Fruit fly (Drosophila melanogaster): ENCODE measurements around the gene Elp4.

Elp4 gene

DNA sequence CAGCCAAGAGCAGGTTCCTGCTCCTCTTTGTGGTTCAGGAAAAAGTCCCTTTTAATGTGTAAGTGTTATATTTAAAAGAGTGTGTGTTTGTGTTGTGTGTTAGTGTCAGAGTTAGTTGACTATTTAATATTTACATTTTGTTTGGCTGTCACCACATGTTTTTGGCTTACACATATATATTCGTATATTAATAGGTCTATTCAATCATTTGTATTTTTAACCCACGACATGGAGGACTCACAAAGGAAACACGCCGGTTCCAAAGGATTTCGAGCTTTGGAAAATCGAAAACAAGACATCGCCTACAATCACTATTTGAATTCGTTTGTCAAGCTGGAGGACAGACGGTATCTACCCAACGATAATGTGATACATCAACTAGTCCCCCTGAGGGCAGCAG, 29.8 kb downstream of the Elp4 start, which contains the start of the genes CG14013 and CG14017:
CG14013 (minus strand) TSS at position 101 of the 400 bp plus-strand sequence.
CG14017 (plus strand) TSS at position 148 of the 400 bp plus-strand sequence.
- no peak for TF ChIP-seq CG16779 (tag; optimal IDR thresholded peaks at IDR 0.05)

DNA sequence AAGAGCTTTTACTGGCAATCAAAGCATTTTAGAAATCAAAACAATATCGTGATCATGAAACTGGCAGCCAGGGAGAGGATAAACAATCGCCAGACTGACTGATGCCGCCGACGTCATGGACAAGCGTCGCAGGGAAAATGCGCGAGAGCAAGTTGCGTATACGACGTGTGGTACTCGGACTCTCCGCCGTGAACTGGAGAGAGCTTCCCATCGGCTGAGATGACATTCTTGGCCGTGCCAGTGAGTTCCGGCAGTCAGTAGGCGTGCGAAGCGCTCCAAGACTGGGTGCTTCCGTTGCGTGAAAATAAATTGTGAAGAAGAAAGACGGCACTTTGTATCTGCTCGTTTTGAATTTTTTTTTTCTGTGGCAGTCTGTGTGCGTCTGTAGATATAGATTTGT, 30.9 kb downstream of the Elp4 start, which contains the start of gene GluRIIA:
GluRIIA (plus strand) TSS at position 255 of the 400 bp plus-strand sequence.
- no peak for TF ChIP-seq Eip78C (GFP tag)
- TF ChIP-seq CG34406 (GFP tag; optimal IDR thresholded peaks at IDR 0.05): no peak
- no peak for TF ChIP-seq CG7368 (GFP tag; optimal IDR thresholded peaks at IDR 0.05)
- no peak for TF ChIP-seq fkh (GFP tag; optimal IDR thresholded peaks at IDR 0.05)
- no peak for TF ChIP-seq CG6792 (GFP tag; optimal IDR thresholded peaks at IDR 0.05)
- no peak for TF ChIP-seq esn (GFP tag; optimal IDR thresholded peaks at IDR 0.05)
- no peak for TF ChIP-seq Sox14 (GFP tag; optimal IDR thresholded peaks at IDR 0.05)
- TF ChIP-seq Hr4 (GFP tag; optimal IDR thresholded peaks at IDR 0.05): no peak
- no peak for TF ChIP-seq CG11294 (GFP tag; IDR thresholded peaks at IDR 0.05)
- no peak for TF ChIP-seq achi (GFP tag; optimal IDR thresholded peaks at IDR 0.05)

DNA sequence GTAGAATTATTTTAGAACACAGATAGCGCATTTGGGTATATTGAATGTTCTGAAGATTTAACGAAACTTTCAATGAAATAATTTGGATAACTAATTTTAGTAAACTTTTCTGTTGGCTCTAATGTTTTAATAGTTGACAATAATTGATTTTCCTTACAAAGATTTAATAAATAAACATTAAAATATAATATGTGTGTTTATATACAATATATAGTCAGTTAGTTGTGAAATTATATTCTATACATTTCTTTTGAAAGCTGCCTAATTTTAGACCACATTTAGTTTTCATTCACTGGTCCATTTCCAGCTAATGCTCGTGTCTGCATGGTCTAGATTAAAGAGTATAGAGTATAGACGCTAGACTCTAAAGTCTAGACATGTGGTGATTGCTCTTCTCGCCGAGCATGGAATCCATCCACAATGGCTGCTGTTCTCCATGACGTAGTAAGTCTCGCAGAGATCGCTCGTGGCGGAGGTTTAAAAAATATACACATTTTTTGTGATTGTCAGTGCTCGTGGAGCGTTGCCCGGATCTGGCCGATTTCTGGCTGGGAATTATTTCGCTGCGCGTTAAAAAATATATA, 35.0 kb downstream of the Elp4 start, which contains the start of gene GluRIIB:
GluRIIB (plus strand) TSS at position 534 of the 584 bp plus-strand sequence.
- TF ChIP-seq CG6163 (GFP tag; IDR thresholded peaks at IDR 0.05) (no peak), topi (GFP tag; optimal IDR thresholded peaks at IDR 0.05) (no peak), pdm3 (GFP tag; optimal IDR thresholded peaks at IDR 0.05) (no peak), CG6276 (GFP tag; optimal IDR thresholded peaks at IDR 0.05) (no peak), CG31627 (GFP tag; optimal IDR thresholded peaks at IDR 0.05) (no peak), Gug (GFP tag; IDR thresholded peaks at IDR 0.05) (no peak), Hr38 (GFP tag; optimal IDR thresholded peaks at IDR 0.05) (no peak)

DNA sequence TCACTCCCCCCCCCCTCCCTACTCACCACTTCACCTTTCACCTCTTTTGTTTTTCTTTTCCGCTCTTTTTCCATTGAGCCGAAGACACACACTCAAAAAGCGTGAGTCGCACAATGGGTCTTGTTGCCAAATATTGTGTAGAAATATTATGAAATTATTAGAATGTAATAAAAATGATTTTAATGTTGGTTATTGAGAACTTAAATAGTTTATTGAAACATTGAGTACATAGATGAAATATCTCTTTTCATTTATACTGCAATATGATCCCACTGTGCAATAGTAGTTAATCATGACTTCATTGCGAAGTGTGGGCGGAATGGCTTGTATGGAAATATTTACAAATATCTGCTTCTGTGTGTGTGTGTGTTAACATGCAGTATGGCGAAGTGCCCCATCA, 43.2 kb downstream of the Elp4 start:
- TF ChIP-seq Met (GFP tag; optimal IDR thresholded peaks at IDR 0.05) (no peak), Eip75B (GFP tag; optimal IDR thresholded peaks at IDR 0.05) (peak; percentile 24), CG6163 (GFP tag; IDR thresholded peaks at IDR 0.05) (peak; percentile 86), Blimp-1 (GFP tag; optimal IDR thresholded peaks at IDR 0.05) (no peak), fd85E (GFP tag; optimal IDR thresholded peaks at IDR 0.05) (no peak), dac (GFP tag; optimal IDR thresholded peaks at IDR 0.05) (no peak), svp (GFP tag) (peak; percentile 36), acj6 (GFP tag; optimal IDR thresholded peaks at IDR 0.05) (peak; percentile 52), CG3919 (GFP tag; optimal IDR thresholded peaks at IDR 0.05) (peak; percentile 38), Gug (GFP tag; IDR thresholded peaks at IDR 0.05) (peak; percentile 77), cyc (GFP tag; optimal IDR thresholded peaks at IDR 0.05) (no peak), CG6792 (GFP tag; optimal IDR thresholded peaks at IDR 0.05) (peak; percentile 35), CG6808 (GFP tag; optimal IDR thresholded peaks at IDR 0.05) (peak; percentile 8), CG10631 (GFP tag; optimal IDR thresholded peaks at IDR 0.05) (peak; percentile 52), Sox14 (GFP tag; optimal IDR thresholded peaks at IDR 0.05) (peak; percentile 12), Lpt (GFP tag; optimal IDR thresholded peaks at IDR 0.05) (peak; percentile 60), CG11294 (GFP tag; IDR thresholded peaks at IDR 0.05) (peak; percentile 77), Sox15 (GFP tag; optimal IDR thresholded peaks at IDR 0.05) (peak; percentile 18), CG15336 (GFP tag; IDR thresholded peaks at IDR 0.05) (peak; percentile 88), spab (GFP tag; optimal IDR thresholded peaks at IDR 0.05) (peak; percentile 44), Hr4 (GFP tag; optimal IDR thresholded peaks at IDR 0.05) (peak; percentile 58), CG32006 (GFP tag; optimal IDR thresholded peaks at IDR 0.05) (peak; percentile 60), dsx (GFP tag; optimal IDR thresholded peaks at IDR 0.05; ENCODE audit: poor library complexity, severe bottlenecking) (peak; percentile 42), CG7368 (GFP tag; optimal IDR thresholded peaks at IDR 0.05) (peak; percentile 2), ss (GFP tag; optimal IDR thresholded peaks at IDR 0.05) (peak in 1 of 2 experiments; percentile 21), Hr38 (GFP tag; optimal IDR thresholded peaks at IDR 0.05) (no peak), CG31627 (GFP tag; optimal IDR thresholded peaks at IDR 0.05) (no peak), CG8119 (GFP tag; IDR thresholded peaks at IDR 0.05) (peak; percentile 88), topi (GFP tag; optimal IDR thresholded peaks at IDR 0.05) (peak; percentile 10), CG11902 (GFP tag; optimal IDR thresholded peaks at IDR 0.05) (no peak), Ets96B (tag; optimal IDR thresholded peaks at IDR 0.05) (peak; percentile 68), fd59A (GFP tag; optimal IDR thresholded peaks at IDR 0.05) (peak; percentile 19), CG16779 (tag; optimal IDR thresholded peaks at IDR 0.05) (no peak), esn (GFP tag; optimal IDR thresholded peaks at IDR 0.05) (no peak), CG11762 (GFP tag; optimal IDR thresholded peaks at IDR 0.05; ENCODE audit: insufficient read depth) (peak; percentile 4), Eip78C (GFP tag) (peak; percentile 72), eg (GFP tag; IDR thresholded peaks at IDR 0.05) (peak; percentile 91), Smox (GFP tag; optimal IDR thresholded peaks at IDR 0.05) (no peak), pdm3 (GFP tag; optimal IDR thresholded peaks at IDR 0.05) (peak; percentile 43)
